Worm (Caenorhabditis elegans) whole organism, L2 larva: ENCODE data around the gene ZK622.4.
A peak's percentile ranks its signal among the peaks of the same experiment; 100 is the strongest.

ENCODE experiments used
- C34F6.9 ChIP-seq: fragments of 150-350 bp; optimal IDR thresholded peaks from 2 replicates; lab custom pipeline; 2014; ENCODE audit warnings: missing biosample characterization, missing genetic modification characterization
- F13H6.1 ChIP-seq: sonication (generic microtip); optimal IDR thresholded peaks from 2 replicates; lab custom pipeline; 2016; ENCODE audit warnings: missing genetic modification characterization, missing compliant biosample characterization
- R02D3.7 ChIP-seq: fragments of 150-350 bp; optimal IDR thresholded peaks from 2 replicates; lab custom pipeline; 2014; ENCODE audit warnings: missing biosample characterization, missing genetic modification characterization
- Y55F3AM.14 ChIP-seq: fragments of 200-800 bp; sonication (Bioruptor generic); optimal IDR thresholded peaks from 2 replicates; lab custom pipeline; 2018; ENCODE audit warnings: mild to moderate bottlenecking, missing genetic modification characterization, missing compliant biosample characterization
- ZK546.5 ChIP-seq: sonication (generic microtip); optimal IDR thresholded peaks from 2 replicates; lab custom pipeline; 2017; ENCODE audit warnings: missing biosample characterization, missing genetic modification characterization
- alr-1 ChIP-seq: fragments of 150-350 bp; optimal IDR thresholded peaks from 2 replicates; lab custom pipeline; 2014; ENCODE audit warnings: missing biosample characterization, missing genetic modification characterization
- aly-2 ChIP-seq: fragments of 150-350 bp; optimal IDR thresholded peaks from 2 replicates; lab custom pipeline; 2014; ENCODE audit warnings: missing biosample characterization, missing genetic modification characterization
- ama-1 ChIP-seq: fragments of 150-350 bp; optimal IDR thresholded peaks from 2 replicates; lab custom pipeline; 2018; ENCODE audit warnings: inconsistent platforms
- blmp-1 ChIP-seq: sonication (generic microtip); optimal IDR thresholded peaks from 2 replicates; lab custom pipeline; 2017; ENCODE audit warnings: missing genetic modification characterization, mild to moderate bottlenecking, missing compliant biosample characterization, antibody characterized with exemption, moderate library complexity; ENCODE audit not compliant: insufficient read depth
- ceh-16 ChIP-seq: fragments of 150-350 bp; optimal IDR thresholded peaks from 2 replicates; lab custom pipeline; 2014; ENCODE audit warnings: missing biosample characterization, missing genetic modification characterization
- ceh-82 ChIP-seq: fragments of 150-350 bp; optimal IDR thresholded peaks from 2 replicates; lab custom pipeline; 2014; ENCODE audit warnings: missing biosample characterization, missing genetic modification characterization
- crh-2 ChIP-seq: sonication (generic microtip); optimal IDR thresholded peaks from 2 replicates; lab custom pipeline; 2017; ENCODE audit warnings: missing biosample characterization, missing genetic modification characterization
- dmd-4 ChIP-seq: sonication (generic microtip); optimal IDR thresholded peaks from 2 replicates; lab custom pipeline; 2017; ENCODE audit warnings: missing biosample characterization, missing genetic modification characterization
- egl-27 ChIP-seq: sonication (generic microtip); optimal IDR thresholded peaks from 3 replicates; lab custom pipeline; 2017; ENCODE audit warnings: missing biosample characterization, missing genetic modification reagents, missing genetic modification characterization
- elt-1 ChIP-seq: fragments of 150-350 bp; optimal IDR thresholded peaks from 2 replicates; lab custom pipeline; 2014; ENCODE audit warnings: missing biosample characterization, missing genetic modification characterization
- elt-3 ChIP-seq: sonication (generic microtip); optimal IDR thresholded peaks from 2 replicates; lab custom pipeline; 2017; ENCODE audit warnings: missing biosample characterization, missing genetic modification characterization
- fos-1 ChIP-seq: fragments of 150-350 bp; optimal IDR thresholded peaks from 2 replicates; lab custom pipeline; 2014; ENCODE audit warnings: missing biosample characterization, missing genetic modification characterization
- lin-11 ChIP-seq: fragments of 150-350 bp; sonication (generic microtip); optimal IDR thresholded peaks from 2 replicates; lab custom pipeline; 2014; ENCODE audit warnings: missing biosample characterization, missing genetic modification characterization, inconsistent platforms, mixed read lengths
- lin-13 ChIP-seq: fragments of 150-350 bp; optimal IDR thresholded peaks from 2 replicates; lab custom pipeline; 2014; ENCODE audit warnings: missing biosample characterization, missing genetic modification reagents, missing genetic modification characterization
- lin-39 ChIP-seq: fragments of 150-350 bp; optimal IDR thresholded peaks from 2 replicates; lab custom pipeline; 2014; ENCODE audit warnings: missing biosample characterization, missing genetic modification reagents, missing genetic modification characterization
- lsy-2 ChIP-seq, 2 experiments: fragments of 150-350 bp in 1 of 2; sonication (generic microtip) in 1 of 2; optimal IDR thresholded peaks; 2 replicates each; lab custom pipeline; 2014 to 2017; ENCODE audit warnings: missing biosample characterization in 2 of 2, missing genetic modification characterization in 2 of 2
- mab-5 ChIP-seq: fragments of 150-350 bp; optimal IDR thresholded peaks from 2 replicates; lab custom pipeline; 2014; ENCODE audit warnings: missing biosample characterization, missing genetic modification characterization
- mbf-1 ChIP-seq: sonication (generic microtip); optimal IDR thresholded peaks from 2 replicates; lab custom pipeline; 2017; ENCODE audit warnings: missing biosample characterization, missing genetic modification characterization
- mdl-1 ChIP-seq, 2 experiments: fragments of 150-350 bp in 1 of 2; sonication (generic microtip) in 1 of 2; optimal IDR thresholded peaks; 2 replicates each; lab custom pipeline; 2017; ENCODE audit warnings: missing biosample characterization in 2 of 2, missing genetic modification characterization in 2 of 2
- nhr-10 ChIP-seq: sonication (generic microtip); optimal IDR thresholded peaks from 2 replicates; lab custom pipeline; 2017; ENCODE audit warnings: missing biosample characterization, missing genetic modification characterization
- nhr-11 ChIP-seq: fragments of 150-350 bp; optimal IDR thresholded peaks from 2 replicates; lab custom pipeline; 2014; ENCODE audit warnings: missing biosample characterization, missing genetic modification characterization
- nhr-12 ChIP-seq: fragments of 150-350 bp; optimal IDR thresholded peaks from 2 replicates; lab custom pipeline; 2014; ENCODE audit warnings: missing biosample characterization, missing genetic modification characterization
- nhr-129 ChIP-seq: fragments of 150-350 bp; optimal IDR thresholded peaks from 2 replicates; lab custom pipeline; 2014; ENCODE audit warnings: missing biosample characterization, missing genetic modification characterization
- nhr-21 ChIP-seq: fragments of 150-350 bp; optimal IDR thresholded peaks from 2 replicates; lab custom pipeline; 2014; ENCODE audit warnings: missing biosample characterization, missing genetic modification characterization
- nhr-23 ChIP-seq: fragments of 150-350 bp; optimal IDR thresholded peaks from 2 replicates; lab custom pipeline; 2014; ENCODE audit warnings: missing biosample characterization, missing genetic modification reagents, missing genetic modification characterization
- nhr-237 ChIP-seq: fragments of 150-350 bp; optimal IDR thresholded peaks from 2 replicates; lab custom pipeline; 2014; ENCODE audit warnings: missing biosample characterization, missing genetic modification characterization
- nhr-25 ChIP-seq: fragments of 150-350 bp; sonication (generic microtip); optimal IDR thresholded peaks from 3 replicates; lab custom pipeline; 2014; ENCODE audit warnings: missing biosample characterization, missing genetic modification characterization
- nhr-6 ChIP-seq: fragments of 150-350 bp; optimal IDR thresholded peaks from 2 replicates; lab custom pipeline; 2014; ENCODE audit warnings: missing biosample characterization, missing genetic modification characterization
- nhr-77 ChIP-seq: fragments of 150-350 bp; optimal IDR thresholded peaks from 2 replicates; lab custom pipeline; 2014; ENCODE audit warnings: missing biosample characterization, missing genetic modification characterization
- peb-1 ChIP-seq: fragments of 150-350 bp; optimal IDR thresholded peaks from 2 replicates; lab custom pipeline; 2014; ENCODE audit warnings: missing biosample characterization, missing genetic modification characterization
- sem-4 ChIP-seq: fragments of 150-350 bp; optimal IDR thresholded peaks from 2 replicates; lab custom pipeline; 2014; ENCODE audit warnings: missing biosample characterization, missing genetic modification reagents, missing genetic modification characterization
- skn-1 ChIP-seq: sonication (generic microtip); optimal IDR thresholded peaks from 2 replicates; lab custom pipeline; 2017; ENCODE audit warnings: missing biosample characterization, missing genetic modification characterization
- sma-3 ChIP-seq: sonication (generic microtip); optimal IDR thresholded peaks from 2 replicates; lab custom pipeline; 2016; ENCODE audit warnings: missing genetic modification reagents, missing genetic modification characterization, missing compliant biosample characterization
- sma-9 ChIP-seq, 2 experiments: fragments of 150-350 bp in 1 of 2; sonication (generic microtip) in 1 of 2; optimal IDR thresholded peaks; 2 replicates each; lab custom pipeline; 2014 to 2016; ENCODE audit warnings: missing genetic modification characterization in 2 of 2, mild to moderate bottlenecking in 1 of 2, missing biosample characterization in 1 of 2, missing compliant biosample characterization in 1 of 2, missing genetic modification reagents in 1 of 2, moderate library complexity in 1 of 2
- snpc-4 ChIP-seq: fragments of 150-350 bp; optimal IDR thresholded peaks from 2 replicates; lab custom pipeline; 2014; ENCODE audit warnings: missing biosample characterization, missing genetic modification characterization
- unc-39 ChIP-seq: fragments of 150-350 bp; optimal IDR thresholded peaks from 2 replicates; lab custom pipeline; 2014; ENCODE audit warnings: missing biosample characterization, missing genetic modification characterization
- unc-55 ChIP-seq: fragments of 150-350 bp; sonication (generic microtip); optimal IDR thresholded peaks from 3 replicates; lab custom pipeline; 2014; ENCODE audit warnings: missing biosample characterization, missing genetic modification reagents, missing genetic modification characterization
- unc-62 ChIP-seq: fragments of 150-350 bp; optimal IDR thresholded peaks from 2 replicates; lab custom pipeline; 2014; ENCODE audit warnings: missing biosample characterization, missing genetic modification reagents, missing genetic modification characterization
- zag-1 ChIP-seq: fragments of 150-350 bp; optimal IDR thresholded peaks from 2 replicates; lab custom pipeline; 2014; ENCODE audit warnings: missing biosample characterization, missing genetic modification characterization
- ztf-1 ChIP-seq: fragments of 200-800 bp; sonication (Bioruptor generic); conservative IDR thresholded peaks from 2 replicates; pipeline ENCODE4 v1.3.6; 2022; ENCODE audit warnings: missing genetic modification characterization, missing compliant biosample characterization
- ztf-11 ChIP-seq: sonication (generic microtip); optimal IDR thresholded peaks from 2 replicates; lab custom pipeline; 2017; ENCODE audit warnings: missing biosample characterization, missing genetic modification characterization
- ztf-4 ChIP-seq: fragments of 150-350 bp; optimal IDR thresholded peaks from 2 replicates; lab custom pipeline; 2014; ENCODE audit warnings: missing biosample characterization, missing genetic modification characterization

Gene ZK622.4

DNA sequence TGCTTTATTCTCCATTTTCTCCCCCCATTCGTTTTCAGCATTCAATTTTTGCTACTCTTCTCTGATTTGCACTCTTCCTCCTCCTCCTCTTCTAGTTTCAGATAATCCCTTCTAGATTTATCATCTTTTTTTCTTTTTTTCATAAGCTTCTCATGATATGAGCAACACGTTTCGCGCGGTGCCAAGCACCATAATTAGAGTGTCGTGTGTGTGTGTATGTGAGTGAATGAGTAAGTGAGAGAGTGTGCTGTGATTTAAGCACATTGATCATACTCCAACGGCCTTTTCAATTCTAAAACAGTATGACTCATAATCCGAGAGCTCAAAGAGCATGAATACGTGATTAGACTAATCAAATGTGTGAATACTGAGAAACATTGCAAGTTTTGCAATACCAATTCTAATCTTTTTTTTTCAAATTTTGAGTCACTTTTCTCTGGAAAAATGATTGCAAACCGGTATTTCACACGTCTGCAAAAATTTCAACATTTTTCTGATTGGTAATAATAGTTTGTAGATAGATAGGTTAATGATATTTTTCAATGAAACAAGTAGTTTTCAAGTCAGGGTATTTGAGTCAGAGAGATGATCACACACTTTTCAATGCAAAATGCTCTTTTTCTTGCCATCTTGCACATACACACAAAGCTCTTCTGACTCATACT is 43.0 kb downstream of the ZK622.4 start:
- peak; percentile 41 for TF ChIP-seq fos-1
- TF ChIP-seq sma-9 (GFP tag; optimal IDR thresholded peaks at IDR 0.05; lab: Kevin White, UChicago) = peak; percentile 27
- no peak for TF ChIP-seq sma-9 (tag; optimal IDR thresholded peaks at IDR 0.05; lab: Kevin White, UChicago)
- TF ChIP-seq blmp-1 = no peak
- TF ChIP-seq crh-2 (tag; lab: Kevin White, UChicago) = peak; percentile 60
- peak; percentile 64 for TF ChIP-seq nhr-21 (tag; lab: Kevin White, UChicago)
- TF ChIP-seq mab-5 (tag; lab: Kevin White, UChicago) = peak; percentile 13
- TF ChIP-seq ama-1 (lab: Kevin White, UChicago) = no peak
- peak; percentile 64 for TF ChIP-seq unc-55 (GFP tag; lab: Kevin White, UChicago)

DNA sequence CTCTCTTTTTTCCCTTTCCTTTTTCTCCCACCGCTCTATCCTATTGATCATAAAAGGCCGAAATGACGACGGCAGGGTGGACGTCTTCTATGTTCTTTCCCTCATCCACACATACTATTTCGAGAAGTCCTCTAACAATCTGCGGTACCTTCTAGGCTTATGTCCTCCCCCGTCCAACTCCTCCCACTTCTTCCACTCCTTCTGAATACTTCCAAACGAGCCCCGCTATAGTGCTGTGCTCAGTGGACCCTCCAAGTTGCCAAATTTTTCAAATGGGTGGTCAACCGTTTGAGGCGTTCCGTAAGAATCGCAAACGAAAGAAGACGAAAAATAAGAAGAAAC is 43.5 kb downstream of the ZK622.4 start:
- TF ChIP-seq nhr-25 (tag; lab: Kevin White, UChicago) (no peak), lsy-2 (tag; optimal IDR thresholded peaks at IDR 0.05; lab: Kevin White, UChicago) (peak in 1 of 2 experiments; percentile 60), nhr-129 (tag; lab: Kevin White, UChicago) (peak; percentile 79), mbf-1 (tag; lab: Kevin White, UChicago) (no peak), sem-4 (tag; lab: Kevin White, UChicago) (peak; percentile 49), unc-62 (no peak), alr-1 (tag; lab: Kevin White, UChicago) (no peak), nhr-10 (tag; lab: Kevin White, UChicago) (no peak), ceh-82 (no peak), nhr-21 (tag; lab: Kevin White, UChicago) (no peak), peb-1 (tag; lab: Kevin White, UChicago) (no peak), lin-13 (GFP tag; lab: Kevin White, UChicago) (no peak), ztf-1 (GFP tag; lab: Robert Waterston, UW) (no peak), unc-55 (GFP tag; lab: Kevin White, UChicago) (peak; percentile 84), sma-9 (GFP tag; optimal IDR thresholded peaks at IDR 0.05; lab: Kevin White, UChicago) (peak; percentile 73), sma-9 (tag; optimal IDR thresholded peaks at IDR 0.05; lab: Kevin White, UChicago) (no peak), sma-3 (GFP tag; lab: Kevin White, UChicago) (no peak), lin-11 (tag; lab: Kevin White, UChicago) (peak; percentile 77), C34F6.9 (tag; lab: Kevin White, UChicago) (peak; percentile 78), elt-1 (tag; lab: Kevin White, UChicago) (no peak), fos-1 (peak; percentile 92), zag-1 (tag; lab: Kevin White, UChicago) (peak; percentile 61), nhr-6 (tag; lab: Kevin White, UChicago) (peak; percentile 1), elt-3 (no peak), mdl-1 (tag; optimal IDR thresholded peaks at IDR 0.05; lab: Kevin White, UChicago) (no peak), snpc-4 (tag; lab: Kevin White, UChicago) (no peak), crh-2 (tag; lab: Kevin White, UChicago) (no peak), Y55F3AM.14 (GFP tag; lab: Kevin White, UChicago) (peak; percentile 19), skn-1 (tag; lab: Kevin White, UChicago) (no peak), unc-39 (tag; lab: Kevin White, UChicago) (no peak), ztf-4 (no peak), egl-27 (tag; lab: Kevin White, UChicago) (no peak), nhr-23 (tag; lab: Kevin White, UChicago) (no peak), ZK546.5 (tag; lab: Kevin White, UChicago) (no peak), nhr-11 (tag; lab: Kevin White, UChicago) (no peak), R02D3.7 (no peak), F13H6.1 (peak; percentile 79), lin-39 (tag; lab: Kevin White, UChicago) (no peak), dmd-4 (no peak), nhr-12 (tag; lab: Kevin White, UChicago) (no peak), ama-1 (lab: Kevin White, UChicago) (peak; percentile 16), ceh-16 (tag; lab: Kevin White, UChicago) (no peak), nhr-77 (tag; lab: Kevin White, UChicago) (no peak), ztf-11 (tag; lab: Kevin White, UChicago) (no peak), nhr-237 (tag; lab: Kevin White, UChicago) (no peak), mab-5 (tag; lab: Kevin White, UChicago) (peak; percentile 42), blmp-1 (peak; percentile 64), aly-2 (tag; lab: Kevin White, UChicago) (no peak)
- TF ChIP-seq, all 48 proteins: peak for 15
